Fruit fly (Drosophila melanogaster) whole organism, prepupa: ENCODE measurements around the gene Sce.

Source experiments
- CG11294 ChIP-seq: fragments of 200-800 bp; sonication (Bioruptor generic); IDR thresholded peaks from 2 replicates; pipeline ENCODE4 v1.3.6; 2022; ENCODE audit warnings: missing biosample characterization, missing genetic modification characterization
- CG1621 ChIP-seq: fragments of 200-800 bp; sonication (Bioruptor generic); optimal IDR thresholded peaks from 3 replicates; lab custom pipeline; 2018; ENCODE audit warnings: missing biosample characterization, mild to moderate bottlenecking, missing genetic modification characterization
- CG16779 ChIP-seq: fragments of 200-800 bp; sonication (Bioruptor generic); optimal IDR thresholded peaks from 3 replicates; lab custom pipeline; 2017; ENCODE audit warnings: missing biosample characterization, mild to moderate bottlenecking, missing genetic modification characterization
- CG3032 ChIP-seq: fragments of 200-800 bp; optimal IDR thresholded peaks from 2 replicates; lab custom pipeline; 2019; ENCODE audit warnings: missing biosample characterization, mild to moderate bottlenecking, missing genetic modification characterization, moderate library complexity
- CG6163 ChIP-seq: fragments of 200-800 bp; sonication (Bioruptor generic); IDR thresholded peaks from 3 replicates; pipeline ENCODE4 v1.3.6; 2022; ENCODE audit warnings: missing biosample characterization, missing genetic modification characterization
- CG6276 ChIP-seq: fragments of 200-800 bp; sonication (Bioruptor generic); optimal IDR thresholded peaks from 2 replicates; lab custom pipeline; 2017; ENCODE audit warnings: missing biosample characterization, mild to moderate bottlenecking, missing genetic modification characterization
- CG6792 ChIP-seq: fragments of 200-800 bp; sonication (Bioruptor generic); optimal IDR thresholded peaks from 3 replicates; lab custom pipeline; 2016; ENCODE audit warnings: missing biosample characterization, missing genetic modification characterization
- CG6808 ChIP-seq: fragments of 200-800 bp; sonication (Bioruptor generic); optimal IDR thresholded peaks from 3 replicates; lab custom pipeline; 2017; ENCODE audit warnings: missing biosample characterization, missing genetic modification characterization, mild to moderate bottlenecking, moderate library complexity, missing genetic modification reagents
- CG6854 ChIP-seq: fragments of 200-800 bp; sonication (Bioruptor generic); optimal IDR thresholded peaks from 2 replicates; lab custom pipeline; 2017; ENCODE audit warnings: missing biosample characterization, mild to moderate bottlenecking, missing genetic modification characterization
- CG7368 ChIP-seq: fragments of 200-800 bp; sonication (Bioruptor generic); optimal IDR thresholded peaks from 3 replicates; lab custom pipeline; 2016; ENCODE audit warnings: missing biosample characterization, missing genetic modification characterization
- CG8119 ChIP-seq: fragments of 200-800 bp; sonication (Bioruptor generic); IDR thresholded peaks from 3 replicates; pipeline ENCODE4 v1.3.6; 2022; ENCODE audit warnings: missing biosample characterization, missing genetic modification characterization
- CG8319 ChIP-seq: fragments of 200-800 bp; sonication (Bioruptor generic); optimal IDR thresholded peaks from 3 replicates; lab custom pipeline; 2016; ENCODE audit warnings: missing biosample characterization, missing genetic modification characterization
- CG9139 ChIP-seq: fragments of 200-800 bp; sonication (Bioruptor generic); optimal IDR thresholded peaks from 3 replicates; lab custom pipeline; 2017; ENCODE audit warnings: missing biosample characterization, mild to moderate bottlenecking, missing genetic modification characterization
- Eip78C ChIP-seq: fragments of 200-800 bp; sonication (Bioruptor generic); peaks from one replicate; lab custom pipeline; 2016; ENCODE audit warnings: missing biosample characterization, missing genetic modification characterization
- Eip93F ChIP-seq: fragments of 200-800 bp; sonication (Bioruptor generic); optimal IDR thresholded peaks from 2 replicates; lab custom pipeline; 2016; ENCODE audit warnings: missing biosample characterization, mild to moderate bottlenecking, missing genetic modification characterization
- Ets21C ChIP-seq: fragments of 200-800 bp; sonication (Bioruptor generic); optimal IDR thresholded peaks from 3 replicates; lab custom pipeline; 2016; ENCODE audit warnings: missing biosample characterization, missing genetic modification characterization
- Gug ChIP-seq: fragments of 200-800 bp; sonication (Bioruptor generic); IDR thresholded peaks from 2 replicates; pipeline ENCODE4 v1.3.6; 2022; ENCODE audit warnings: missing biosample characterization, missing genetic modification characterization
- Hr4 ChIP-seq: fragments of 200-800 bp; sonication (Bioruptor generic); optimal IDR thresholded peaks from 3 replicates; lab custom pipeline; 2016; ENCODE audit warnings: missing biosample characterization, missing genetic modification characterization
- Lpt ChIP-seq: fragments of 200-800 bp; sonication (Bioruptor generic); optimal IDR thresholded peaks from 3 replicates; lab custom pipeline; 2016; ENCODE audit warnings: missing biosample characterization, missing genetic modification characterization
- Met ChIP-seq: fragments of 200-800 bp; sonication (Bioruptor generic); optimal IDR thresholded peaks from 3 replicates; lab custom pipeline; 2016; ENCODE audit warnings: missing biosample characterization, missing genetic modification characterization
- OdsH ChIP-seq: fragments of 200-800 bp; sonication (Bioruptor generic); optimal IDR thresholded peaks from 3 replicates; lab custom pipeline; 2016; ENCODE audit warnings: missing biosample characterization, missing genetic modification characterization
- Sox102F ChIP-seq: fragments of 200-800 bp; sonication (Bioruptor generic); optimal IDR thresholded peaks from 2 replicates; lab custom pipeline; 2016; ENCODE audit warnings: missing biosample characterization, mild to moderate bottlenecking, missing genetic modification characterization
- Sox14 ChIP-seq: fragments of 200-800 bp; sonication (Bioruptor generic); optimal IDR thresholded peaks from 3 replicates; lab custom pipeline; 2016; ENCODE audit warnings: missing biosample characterization, missing genetic modification characterization
- Sox15 ChIP-seq: fragments of 200-800 bp; sonication (Bioruptor generic); optimal IDR thresholded peaks from 3 replicates; lab custom pipeline; 2016; ENCODE audit warnings: missing biosample characterization, missing genetic modification characterization
- achi ChIP-seq: fragments of 200-800 bp; sonication (Bioruptor generic); optimal IDR thresholded peaks from 3 replicates; lab custom pipeline; 2016; ENCODE audit warnings: missing biosample characterization, missing genetic modification characterization
- acj6 ChIP-seq: fragments of 200-800 bp; sonication (Bioruptor generic); optimal IDR thresholded peaks from 3 replicates; lab custom pipeline; 2016; ENCODE audit warnings: missing biosample characterization, missing genetic modification characterization
- cyc ChIP-seq: fragments of 200-800 bp; sonication (Bioruptor generic); optimal IDR thresholded peaks from 3 replicates; lab custom pipeline; 2016; ENCODE audit warnings: missing biosample characterization, missing genetic modification characterization
- dac ChIP-seq: fragments of 200-800 bp; sonication (Bioruptor generic); optimal IDR thresholded peaks from 2 replicates; lab custom pipeline; 2017; ENCODE audit warnings: missing biosample characterization, mild to moderate bottlenecking, missing genetic modification characterization
- fd59A ChIP-seq: fragments of 200-800 bp; sonication (Bioruptor generic); optimal IDR thresholded peaks from 2 replicates; lab custom pipeline; 2017; ENCODE audit warnings: missing biosample characterization, mild to moderate bottlenecking, missing genetic modification characterization, missing genetic modification reagents
- pdm3 ChIP-seq: fragments of 200-800 bp; sonication (Bioruptor generic); optimal IDR thresholded peaks from 3 replicates; lab custom pipeline; 2016; ENCODE audit warnings: missing biosample characterization, missing genetic modification characterization
- spab ChIP-seq: fragments of 200-800 bp; sonication (Bioruptor generic); optimal IDR thresholded peaks from 2 replicates; lab custom pipeline; 2017; ENCODE audit warnings: missing biosample characterization, mild to moderate bottlenecking, missing genetic modification characterization, missing genetic modification reagents
- ss ChIP-seq, 2 experiments: fragments of 200-800 bp; sonication (Bioruptor generic); optimal IDR thresholded peaks; 2 replicates in 1 of 2; 3 replicates in 1 of 2; lab custom pipeline; 2017 to 2018; ENCODE audit warnings: mild to moderate bottlenecking in 2 of 2, missing biosample characterization in 2 of 2, missing genetic modification characterization in 2 of 2, moderate library complexity in 1 of 2
- svp ChIP-seq: fragments of 200-800 bp; sonication (Bioruptor generic); peaks from one replicate; lab custom pipeline; 2016; ENCODE audit warnings: missing biosample characterization, missing genetic modification characterization
- vri ChIP-seq: fragments of 200-800 bp; sonication (Bioruptor generic); optimal IDR thresholded peaks from 3 replicates; lab custom pipeline; 2016; ENCODE audit warnings: missing biosample characterization, mild to moderate bottlenecking, missing genetic modification characterization

The Sce gene

dm6 chr3R:27706581-27707181 lies 24.9 kb upstream of the Sce start, which contains the start of the genes CROT and CG12877 (continued):
- TF ChIP-seq achi (peak; percentile 81), Eip78C (GFP tag; lab: Kevin White, UChicago) (peak; percentile 90), Sox102F (GFP tag; lab: Kevin White, UChicago) (peak; percentile 75), Lpt (GFP tag; lab: Kevin White, UChicago) (peak; percentile 59), vri (GFP tag; lab: Kevin White, UChicago) (peak; percentile 5), dac (GFP tag; lab: Kevin White, UChicago) (peak; percentile 54), CG11294 (GFP tag; lab: Robert Waterston, UW) (peak; percentile 78; the same call in 1 of the 2 replicates), CG6163 (GFP tag; lab: Robert Waterston, UW) (peak; percentile 72), OdsH (no peak), Gug (GFP tag; lab: Robert Waterston, UW) (peak; percentile 66), spab (GFP tag; lab: Kevin White, UChicago) (peak; percentile 44), CG1621 (tag; lab: Kevin White, UChicago) (peak; percentile 64), Sox14 (GFP tag; lab: Kevin White, UChicago) (peak; percentile 75), Hr4 (GFP tag; lab: Kevin White, UChicago) (peak; percentile 84), CG8119 (peak; percentile 57)

dm6 chr3R:27706039-27706580 lies 24.3 kb upstream of the Sce start:
- TF ChIP-seq ss (GFP tag; optimal IDR thresholded peaks at IDR 0.05; lab: Kevin White, UChicago) (peak; percentile 46 to 59), acj6 (GFP tag; lab: Kevin White, UChicago) (no peak), vri (GFP tag; lab: Kevin White, UChicago) (peak; percentile 89), cyc (no peak), Eip78C (GFP tag; lab: Kevin White, UChicago) (peak; percentile 17), CG16779 (tag; lab: Kevin White, UChicago) (peak; percentile 45), svp (peak; percentile 89), CG6808 (GFP tag; lab: Kevin White, UChicago) (peak; percentile 19), Met (GFP tag; lab: Kevin White, UChicago) (no peak), CG7368 (GFP tag; lab: Kevin White, UChicago) (no peak), CG1621 (tag; lab: Kevin White, UChicago) (no peak), Gug (GFP tag; lab: Robert Waterston, UW) (no peak), CG6276 (GFP tag; lab: Kevin White, UChicago) (peak; percentile 76), Ets21C (GFP tag; lab: Kevin White, UChicago) (no peak), CG8119 (peak; percentile 21; the same call in 1 of the 3 replicates), Sox102F (GFP tag; lab: Kevin White, UChicago) (no peak), achi (no peak), Lpt (GFP tag; lab: Kevin White, UChicago) (no peak), pdm3 (GFP tag; lab: Kevin White, UChicago) (no peak), Sox14 (GFP tag; lab: Kevin White, UChicago) (no peak), CG9139 (GFP tag; lab: Kevin White, UChicago) (peak; percentile 38), CG3032 (no peak), CG6792 (GFP tag; lab: Kevin White, UChicago) (no peak), CG6854 (peak; percentile 10)

dm6 chr3R:27700229-27700573 lies 18.4 kb upstream of the Sce start, which contains the start of gene btz:
TSS of gene btz (plus strand) at chr3R:27700361.
- TF ChIP-seq spab (GFP tag; lab: Kevin White, UChicago) (no peak), CG6808 (GFP tag; lab: Kevin White, UChicago) (no peak), fd59A (GFP tag; lab: Kevin White, UChicago) (no peak), Sox15 (GFP tag; lab: Kevin White, UChicago) (no peak), Eip93F (GFP tag; lab: Kevin White, UChicago) (peak; percentile 28), CG1621 (tag; lab: Kevin White, UChicago) (no peak), CG8319 (GFP tag; lab: Kevin White, UChicago) (no peak)
